Fruit fly (Drosophila melanogaster) whole organism, embryonic: ENCODE measurements around the gene Dredd.

ENCODE experiments used
- BtbVII ChIP-seq: fragments of 200-800 bp; sonication (Bioruptor generic); optimal IDR thresholded peaks from 3 replicates; lab custom pipeline; 2017; ENCODE audit warnings: missing biosample characterization, mild to moderate bottlenecking, missing genetic modification characterization
- CG10654 ChIP-seq: fragments of 200-800 bp; sonication (Bioruptor generic); optimal IDR thresholded peaks from 2 replicates; lab custom pipeline; 2016; ENCODE audit warnings: missing biosample characterization, missing genetic modification characterization
- CG11456 ChIP-seq: fragments of 200-800 bp; sonication (Bioruptor generic); IDR thresholded peaks from 3 replicates; pipeline ENCODE4 v1.3.6; 2022; ENCODE audit warnings: missing biosample characterization, missing genetic modification characterization
- CG12942 ChIP-seq: fragments of 200-800 bp; sonication (Bioruptor generic); optimal IDR thresholded peaks from 3 replicates; lab custom pipeline; 2016; ENCODE audit warnings: missing biosample characterization, missing genetic modification characterization
- CG14014 ChIP-seq: fragments of 200-800 bp; sonication (Bioruptor generic); IDR thresholded peaks from 2 replicates; pipeline ENCODE4 v1.3.6; 2022; ENCODE audit warnings: missing biosample characterization, missing genetic modification characterization
- CG15514 ChIP-seq: fragments of 200-800 bp; sonication (Bioruptor generic); optimal IDR thresholded peaks from 3 replicates; lab custom pipeline; 2017; ENCODE audit warnings: missing biosample characterization, missing genetic modification characterization, mild to moderate bottlenecking, moderate library complexity, missing genetic modification reagents
- CG1602 ChIP-seq: fragments of 200-800 bp; sonication (Bioruptor generic); optimal IDR thresholded peaks from 3 replicates; lab custom pipeline; 2016; ENCODE audit warnings: missing biosample characterization, missing genetic modification characterization
- CG17802 ChIP-seq: fragments of 200-800 bp; sonication (Bioruptor generic); optimal IDR thresholded peaks from 2 replicates; lab custom pipeline; 2018; ENCODE audit warnings: missing biosample characterization, mild to moderate bottlenecking, missing genetic modification characterization, moderate library complexity
- CG18764 ChIP-seq: fragments of 200-800 bp; sonication (Bioruptor generic); optimal IDR thresholded peaks from 3 replicates; lab custom pipeline; 2016; ENCODE audit warnings: missing biosample characterization, missing genetic modification characterization
- CG2202 ChIP-seq: fragments of 200-800 bp; sonication (Bioruptor generic); optimal IDR thresholded peaks from 2 replicates; lab custom pipeline; 2018; ENCODE audit warnings: missing biosample characterization, mild to moderate bottlenecking, missing genetic modification characterization
- CG3163 ChIP-seq: fragments of 200-800 bp; sonication (Bioruptor generic); optimal IDR thresholded peaks from 3 replicates; lab custom pipeline; 2016; ENCODE audit warnings: missing biosample characterization, missing genetic modification characterization
- CG33213 ChIP-seq: fragments of 200-800 bp; sonication (Bioruptor generic); optimal IDR thresholded peaks from 3 replicates; lab custom pipeline; 2016; ENCODE audit warnings: missing biosample characterization, missing genetic modification characterization
- CG33557 ChIP-seq: fragments of 200-800 bp; sonication (Bioruptor generic); optimal IDR thresholded peaks from 2 replicates; lab custom pipeline; 2019; ENCODE audit warnings: missing biosample characterization, mild to moderate bottlenecking, missing genetic modification characterization, moderate library complexity
- CG43689 ChIP-seq: fragments of 200-800 bp; sonication (Bioruptor generic); IDR thresholded peaks from 2 replicates; pipeline ENCODE4 v1.3.6; 2022; ENCODE audit warnings: missing biosample characterization, missing genetic modification characterization
- CG8290 ChIP-seq, 3 experiments: fragments of 200-800 bp; sonication (Bioruptor generic); optimal IDR thresholded peaks; 2 replicates each; lab custom pipeline; 2016 to 2019; ENCODE audit warnings: missing biosample characterization in 3 of 3, missing genetic modification characterization in 3 of 3, mild to moderate bottlenecking in 2 of 3, moderate library complexity in 1 of 3
- CG8359 ChIP-seq: fragments of 200-800 bp; sonication (Bioruptor generic); optimal IDR thresholded peaks from 2 replicates; lab custom pipeline; 2017; ENCODE audit warnings: missing biosample characterization, mild to moderate bottlenecking, missing genetic modification characterization, borderline replicate concordance
- CG9727 ChIP-seq: fragments of 200-800 bp; sonication (Bioruptor generic); optimal IDR thresholded peaks from 3 replicates; lab custom pipeline; 2017; ENCODE audit warnings: missing biosample characterization, mild to moderate bottlenecking, missing genetic modification characterization
- Camta ChIP-seq: fragments of 200-800 bp; sonication (Bioruptor generic); optimal IDR thresholded peaks from 2 replicates; lab custom pipeline; 2016; ENCODE audit warnings: missing biosample characterization, missing genetic modification characterization
- D19B ChIP-seq: fragments of 200-800 bp; sonication (Bioruptor generic); optimal IDR thresholded peaks from 2 replicates; lab custom pipeline; 2017; ENCODE audit warnings: missing biosample characterization, mild to moderate bottlenecking, missing genetic modification characterization
- Dbx ChIP-seq: fragments of 200-800 bp; sonication (Bioruptor generic); IDR thresholded peaks from 3 replicates; pipeline ENCODE4 v1.3.6; 2022; ENCODE audit warnings: missing biosample characterization, missing genetic modification characterization
- ERR ChIP-seq: fragments of 200-800 bp; sonication (Bioruptor generic); optimal IDR thresholded peaks from 2 replicates; lab custom pipeline; 2016; ENCODE audit warnings: missing biosample characterization, missing genetic modification characterization
- Fer3 ChIP-seq: fragments of 200-800 bp; sonication (Bioruptor generic); optimal IDR thresholded peaks from 2 replicates; lab custom pipeline; 2018; ENCODE audit warnings: missing biosample characterization, mild to moderate bottlenecking, missing genetic modification characterization, moderate library complexity
- H2.0 ChIP-seq: fragments of 200-800 bp; sonication (Bioruptor generic); IDR thresholded peaks from 2 replicates; pipeline ENCODE4 v1.3.6; 2022; ENCODE audit warnings: missing biosample characterization, missing genetic modification characterization
- HLH3B ChIP-seq: fragments of 200-800 bp; sonication (Bioruptor generic); IDR thresholded peaks from 2 replicates; pipeline ENCODE4 v1.3.6; 2022; ENCODE audit warnings: missing biosample characterization, missing genetic modification characterization
- Lpt ChIP-seq: fragments of >200 bp; optimal IDR thresholded peaks from 2 replicates; lab custom pipeline; 2018; ENCODE audit warnings: missing biosample characterization, missing genetic modification characterization
- Mes4 ChIP-seq: fragments of 200-800 bp; sonication (Bioruptor generic); optimal IDR thresholded peaks from 2 replicates; lab custom pipeline; 2016; ENCODE audit warnings: missing biosample characterization, missing genetic modification characterization
- Nf-YA ChIP-seq: fragments of 200-800 bp; sonication (Bioruptor generic); IDR thresholded peaks from 2 replicates; pipeline ENCODE4 v1.3.6; 2022; ENCODE audit warnings: missing biosample characterization, missing genetic modification characterization
- Oli ChIP-seq: fragments of 200-800 bp; sonication (Bioruptor generic); optimal IDR thresholded peaks from 2 replicates; lab custom pipeline; 2018; ENCODE audit warnings: missing biosample characterization, mild to moderate bottlenecking, missing genetic modification characterization, moderate library complexity
- PHDP ChIP-seq: fragments of 200-800 bp; sonication (Bioruptor generic); optimal IDR thresholded peaks from 3 replicates; lab custom pipeline; 2018; ENCODE audit warnings: missing biosample characterization, mild to moderate bottlenecking, missing genetic modification characterization, moderate library complexity
- Spps ChIP-seq: fragments of 200-800 bp; sonication (Bioruptor generic); optimal IDR thresholded peaks from 2 replicates; lab custom pipeline; 2018; ENCODE audit warnings: missing biosample characterization, mild to moderate bottlenecking, missing genetic modification characterization
- Ssrp ChIP-seq: fragments of 200-800 bp; sonication (Bioruptor generic); optimal IDR thresholded peaks from 2 replicates; lab custom pipeline; 2018; ENCODE audit warnings: missing biosample characterization, mild to moderate bottlenecking, missing genetic modification characterization, moderate library complexity
- Xrp1 ChIP-seq: fragments of 200-800 bp; sonication (Bioruptor generic); IDR thresholded peaks from 2 replicates; pipeline ENCODE4 v1.3.6; 2022; ENCODE audit warnings: missing biosample characterization, missing genetic modification characterization
- YL-1 ChIP-seq: fragments of 200-800 bp; sonication (Bioruptor generic); optimal IDR thresholded peaks from 3 replicates; lab custom pipeline; 2017; ENCODE audit warnings: missing biosample characterization, mild to moderate bottlenecking, missing genetic modification characterization
- ac ChIP-seq: fragments of 200-800 bp; sonication (Bioruptor generic); optimal IDR thresholded peaks from 3 replicates; lab custom pipeline; 2017; ENCODE audit warnings: missing biosample characterization, mild to moderate bottlenecking, missing genetic modification characterization
- al ChIP-seq: fragments of 200-800 bp; sonication (Bioruptor generic); IDR thresholded peaks from 2 replicates; pipeline ENCODE4 v1.3.6; 2022; ENCODE audit warnings: missing biosample characterization, missing genetic modification characterization
- bcd ChIP-seq: fragments of 200-800 bp; sonication (Bioruptor generic); optimal IDR thresholded peaks from 2 replicates; lab custom pipeline; 2017; ENCODE audit warnings: missing biosample characterization, mild to moderate bottlenecking, missing genetic modification characterization
- en ChIP-seq: fragments of 200-800 bp; sonication (Bioruptor generic); optimal IDR thresholded peaks from 2 replicates; lab custom pipeline; 2016; ENCODE audit warnings: missing biosample characterization, missing genetic modification characterization
- grn ChIP-seq: fragments of 200-800 bp; sonication (Bioruptor generic); optimal IDR thresholded peaks from 3 replicates; lab custom pipeline; 2017; ENCODE audit warnings: missing biosample characterization, missing genetic modification characterization
- gro ChIP-seq: fragments of 200-800 bp; sonication (Bioruptor generic); optimal IDR thresholded peaks from 2 replicates; lab custom pipeline; 2016; ENCODE audit warnings: missing biosample characterization, missing genetic modification characterization
- ham ChIP-seq: fragments of 200-800 bp; sonication (Bioruptor generic); IDR thresholded peaks from 2 replicates; pipeline ENCODE4 v1.3.6; 2022; ENCODE audit warnings: missing biosample characterization, missing genetic modification characterization
- kah ChIP-seq: fragments of 200-800 bp; sonication (Bioruptor generic); optimal IDR thresholded peaks from 2 replicates; lab custom pipeline; 2018; ENCODE audit warnings: missing biosample characterization, mild to moderate bottlenecking, missing genetic modification characterization
- nerfin-1 ChIP-seq: fragments of 200-800 bp; sonication (Bioruptor generic); optimal IDR thresholded peaks from 3 replicates; lab custom pipeline; 2019; ENCODE audit warnings: missing biosample characterization, mild to moderate bottlenecking, missing genetic modification characterization, moderate library complexity
- pb ChIP-seq: fragments of 200-800 bp; sonication (Bioruptor generic); optimal IDR thresholded peaks from 3 replicates; lab custom pipeline; 2016; ENCODE audit warnings: missing biosample characterization, missing genetic modification characterization
- pzg ChIP-seq: fragments of 200-800 bp; sonication (Bioruptor generic); optimal IDR thresholded peaks from 3 replicates; lab custom pipeline; 2018; ENCODE audit warnings: missing biosample characterization, mild to moderate bottlenecking, missing genetic modification characterization, moderate library complexity
- salm ChIP-seq: fragments of 200-800 bp; sonication (Bioruptor generic); optimal IDR thresholded peaks from 2 replicates; lab custom pipeline; 2018; ENCODE audit warnings: missing biosample characterization, mild to moderate bottlenecking, missing genetic modification characterization
- shn ChIP-seq: fragments of 200-800 bp; sonication (Bioruptor generic); optimal IDR thresholded peaks from 3 replicates; lab custom pipeline; 2016; ENCODE audit warnings: missing biosample characterization, missing genetic modification characterization
- tll ChIP-seq, 2 experiments: fragments of 200-800 bp in 1 of 2; fragments of >200 bp in 1 of 2; sonication (Bioruptor generic) in 1 of 2; optimal IDR thresholded peaks; 2 replicates each; lab custom pipeline; 2017 to 2019; ENCODE audit warnings: missing biosample characterization in 2 of 2, missing genetic modification characterization in 2 of 2, mild to moderate bottlenecking in 1 of 2, moderate library complexity in 1 of 2
- tna ChIP-seq: fragments of 200-800 bp; sonication (Bioruptor generic); IDR thresholded peaks from 2 replicates; pipeline ENCODE4 v1.3.6; 2022; ENCODE audit warnings: missing biosample characterization, missing genetic modification characterization; ENCODE audit not compliant: partially characterized antibody
- vfl ChIP-seq: fragments of 200-800 bp; sonication (Bioruptor generic); optimal IDR thresholded peaks from 2 replicates; lab custom pipeline; 2016; ENCODE audit warnings: missing biosample characterization, missing genetic modification characterization
- wdn ChIP-seq: fragments of 200-800 bp; sonication (Bioruptor generic); IDR thresholded peaks from 2 replicates; pipeline ENCODE4 v1.3.6; 2022; ENCODE audit warnings: missing biosample characterization, missing genetic modification characterization
- z ChIP-seq: fragments of 200-800 bp; sonication (Bioruptor generic); IDR thresholded peaks from 3 replicates; pipeline ENCODE4 v1.3.6; 2022; ENCODE audit warnings: missing biosample characterization, missing genetic modification characterization

Gene Dredd

dm6 chrX:621132-621555 lies 14.2 kb downstream of the Dredd start, which contains the start of the genes CG13365 and Vsp37A (continued):
- TF ChIP-seq CG33557 (peak; percentile 34), vfl (peak; percentile 31), Xrp1 (0 out of 2 replicates have a peak, but pooled peaks have one; percentile 27), pzg (GFP tag; lab: Kevin White, UChicago) (peak; percentile 50), CG33213 (GFP tag; lab: Kevin White, UChicago) (peak; percentile 28), Mes4 (GFP tag; lab: Kevin White, UChicago) (peak; percentile 17), wdn (GFP tag; lab: Robert Waterston, UW) (no peak), bcd (GFP tag; lab: Kevin White, UChicago) (peak; percentile 39), kah (GFP tag; lab: Kevin White, UChicago) (no peak), PHDP (tag; lab: Kevin White, UChicago) (no peak), CG12942 (peak; percentile 25), Nf-YA (GFP tag; lab: Robert Waterston, UW) (peak; percentile 39; the same call in 1 of the 2 replicates), tll (GFP tag; optimal IDR thresholded peaks at IDR 0.05; lab: Kevin White, UChicago) (peak in 1 of 2 experiments; percentile 80), CG15514 (GFP tag; lab: Kevin White, UChicago) (peak; percentile 85), CG8359 (GFP tag; lab: Kevin White, UChicago) (no peak), nerfin-1 (tag; lab: Kevin White, UChicago) (peak; percentile 43), CG2202 (tag; lab: Kevin White, UChicago) (no peak), CG43689 (GFP tag; lab: Robert Waterston, UW) (no peak), gro (no peak), grn (GFP tag; lab: Kevin White, UChicago) (no peak), z (GFP tag; lab: Robert Waterston, UW) (no peak), ERR (GFP tag; lab: Kevin White, UChicago) (no peak), en (GFP tag; lab: Kevin White, UChicago) (no peak), Lpt (GFP tag; lab: Kevin White, UChicago) (no peak), CG11456 (0 out of 3 replicates have a peak, but pooled peaks have one; percentile 46), Dbx (GFP tag; lab: Robert Waterston, UW) (0 out of 3 replicates have a peak, but pooled peaks have one; percentile 40), al (GFP tag; lab: Robert Waterston, UW) (peak; percentile 40; the same call in 1 of the 2 replicates), H2.0 (GFP tag; lab: Robert Waterston, UW) (no peak), HLH3B (no peak), CG17802 (tag; lab: Kevin White, UChicago) (no peak), salm (tag; lab: Kevin White, UChicago) (no peak), CG3163 (GFP tag; lab: Kevin White, UChicago) (peak; percentile 4), Ssrp (no peak), BtbVII (GFP tag; lab: Kevin White, UChicago) (no peak), D19B (GFP tag; lab: Kevin White, UChicago) (no peak), CG18764 (GFP tag; lab: Kevin White, UChicago) (peak; percentile 4), Spps (tag; lab: Kevin White, UChicago) (no peak), Oli (tag; lab: Kevin White, UChicago) (no peak), CG8290 (GFP tag; optimal IDR thresholded peaks at IDR 0.05; lab: Kevin White, UChicago) (peak; percentile 9), CG8290 (tag; optimal IDR thresholded peaks at IDR 0.05; lab: Kevin White, UChicago) (peak in 1 of 2 experiments; percentile 29), CG1602 (GFP tag; lab: Kevin White, UChicago) (peak; percentile 26), pb (GFP tag; lab: Kevin White, UChicago) (peak; percentile 56), CG14014 (peak; percentile 48; the same call in 1 of the 2 replicates), YL-1 (peak; percentile 66), ham (no peak), CG10654 (GFP tag; lab: Kevin White, UChicago) (no peak), Camta (peak; percentile 45), shn (GFP tag; lab: Kevin White, UChicago) (peak; percentile 28), Fer3 (tag; lab: Kevin White, UChicago) (peak; percentile 39), tna (GFP tag; lab: Robert Waterston, UW) (no peak), CG9727 (GFP tag; lab: Kevin White, UChicago) (peak; percentile 57), ac (GFP tag; lab: Kevin White, UChicago) (no peak)
